Worm (Caenorhabditis elegans): ENCODE results near the gene F16G10.10.
A peak's percentile ranks its signal among the peaks of the same experiment; 100 is the strongest.

Gene F16G10.10

DNA sequence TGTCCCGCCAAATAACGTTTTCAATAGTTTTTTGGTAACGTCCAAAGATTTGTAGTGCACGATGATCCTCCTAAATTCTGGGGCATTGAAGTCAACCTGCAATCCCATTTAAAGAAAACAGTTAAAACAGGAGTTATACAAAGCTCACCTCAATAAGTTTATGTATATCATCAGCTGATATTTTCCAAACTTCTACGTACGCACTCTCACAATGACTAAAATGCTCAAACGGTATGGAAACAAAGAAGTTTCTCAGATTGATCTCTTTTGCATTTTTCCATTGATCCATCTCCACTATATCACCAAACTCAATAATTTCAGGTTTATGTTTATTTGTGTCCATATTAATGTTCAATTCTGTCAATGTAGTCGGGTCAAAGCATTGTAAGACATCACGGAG, 20.8 kb upstream of the F16G10.10 start:
- TF ChIP-seq unc-62 (GFP tag; optimal IDR thresholded peaks at IDR 0.05 in 1 of 2) (peak in 1 of 2 experiments; percentile 51), unc-62 (tag; optimal IDR thresholded peaks at IDR 0.05) (no peak), nhr-237 (tag; optimal IDR thresholded peaks at IDR 0.05) (no peak), hlh-11 (tag; optimal IDR thresholded peaks at IDR 0.05) (no peak)

DNA sequence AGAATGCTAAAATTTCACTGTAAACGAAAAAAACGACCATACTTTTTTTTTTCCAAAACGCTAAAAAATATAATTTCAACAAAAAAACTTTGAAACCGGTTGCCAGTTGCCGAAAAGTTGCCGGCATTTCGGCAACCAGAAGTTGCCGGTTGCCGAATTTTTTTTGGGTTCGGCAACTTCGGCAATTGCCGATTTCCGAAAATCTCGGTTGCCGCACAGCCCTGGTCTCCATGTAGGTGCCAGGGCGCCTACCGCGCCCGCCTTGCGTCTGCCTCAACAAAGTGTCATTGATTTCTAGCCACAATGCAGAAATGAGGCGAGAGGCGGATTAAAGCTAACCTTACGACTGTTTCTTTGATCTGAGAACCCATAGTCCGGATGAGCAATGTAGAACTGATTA, 20.3 kb upstream of the F16G10.10 start:
- TF ChIP-seq madf-5 (GFP tag; IDR thresholded peaks at IDR 0.05) = 0 out of 4 replicates have a peak, but pooled peaks of 1 of the 2 experiments have one; percentile 22
- no peak for TF ChIP-seq ztf-11 (tag; optimal IDR thresholded peaks at IDR 0.05)
- peak; percentile 82 for TF ChIP-seq aha-1 (tag)
- no peak for TF ChIP-seq snpc-4 (tag; optimal IDR thresholded peaks at IDR 0.05)
- no peak for TF ChIP-seq F49E8.2 (tag; optimal IDR thresholded peaks at IDR 0.05; ENCODE audit: borderline replicate concordance)
- peak; percentile 56; the same call in 1 of the 2 replicates for TF ChIP-seq set-16 (GFP tag; IDR thresholded peaks at IDR 0.05)

DNA sequence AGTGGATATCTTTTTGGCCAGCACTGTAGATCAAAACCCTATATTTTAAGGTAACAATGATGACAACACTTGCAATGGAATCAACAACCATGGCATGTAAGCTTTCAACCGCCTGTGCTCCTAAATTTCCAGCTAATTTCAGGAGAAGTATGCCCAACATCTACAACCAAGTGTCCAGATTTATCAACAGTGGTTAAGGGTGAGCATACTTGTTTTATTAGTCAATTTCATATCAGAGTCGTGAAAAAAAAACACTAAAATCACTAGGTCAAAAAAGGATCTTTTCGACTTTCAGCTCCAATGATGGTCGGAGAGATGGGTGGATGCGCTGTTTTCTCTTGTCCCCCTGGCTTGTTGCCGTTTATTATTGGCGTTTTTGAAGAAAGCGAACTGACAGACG, 13.2 kb upstream of the F16G10.10 start, which contains the start of gene F16G10.1:
TSS of gene F16G10.1 (plus strand) at position 301 of the 400 bp plus-strand sequence.
- TF ChIP-seq dpl-1 (GFP tag; optimal IDR thresholded peaks at IDR 0.05) = no peak
- no peak for TF ChIP-seq egl-43 (GFP tag; IDR thresholded peaks at IDR 0.05)
- TF ChIP-seq unc-62 (GFP tag; optimal IDR thresholded peaks at IDR 0.05 in 1 of 2) = peak in 1 of 2 experiments; percentile 52
- TF ChIP-seq unc-62 (tag; optimal IDR thresholded peaks at IDR 0.05) = no peak
- no peak for TF ChIP-seq Y5F2A.4 (GFP tag; optimal IDR thresholded peaks at IDR 0.05)

DNA sequence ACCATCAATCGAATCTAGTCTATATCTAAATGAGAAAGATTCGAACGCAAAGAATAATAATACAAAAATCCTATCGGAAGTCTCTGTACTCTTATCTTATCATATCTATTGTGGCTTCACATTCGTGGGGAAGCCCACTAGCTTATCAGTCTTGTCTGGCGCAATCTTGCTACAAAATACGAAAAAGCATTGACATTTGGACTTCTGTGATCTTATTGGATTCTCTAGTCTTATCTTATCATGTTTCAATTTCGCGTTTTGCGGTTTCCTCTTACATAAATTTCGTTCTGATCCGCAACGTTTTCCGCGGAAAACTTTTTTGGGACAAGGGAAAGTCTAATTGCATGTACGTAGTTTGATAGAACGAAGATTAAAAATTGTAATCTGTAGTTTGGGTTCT, 9.0 kb upstream of the F16G10.10 start:
- TF ChIP-seq nhr-28 (tag; optimal IDR thresholded peaks at IDR 0.05) (peak; percentile 95), Y75B8A.6 (GFP tag; IDR thresholded peaks at IDR 0.05) (no peak), aha-1 (tag) (peak; percentile 43)

DNA sequence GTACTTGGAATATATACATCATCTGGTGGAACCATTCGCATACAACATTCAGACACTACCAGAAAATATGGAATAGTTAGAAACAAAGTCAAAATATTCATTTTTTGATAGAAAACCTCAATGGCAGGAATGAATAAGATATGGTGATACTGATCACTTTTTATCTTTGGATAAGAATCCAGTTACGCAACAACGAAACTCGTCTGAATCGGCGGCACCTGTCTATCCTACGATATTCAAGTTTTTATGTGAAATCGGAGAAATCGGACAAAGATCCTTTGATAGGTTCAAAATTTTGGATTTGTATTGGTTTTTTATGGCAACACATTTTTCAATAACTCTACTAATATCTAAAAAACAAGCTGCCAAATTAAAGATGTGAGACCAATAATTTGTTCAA, 8.1 kb upstream of the F16G10.10 start, which contains the start of gene F16G10.14:
TSS of gene F16G10.14 (minus strand) at position 101 of the 400 bp plus-strand sequence.
- no peak for TF ChIP-seq Y5F2A.4 (GFP tag; optimal IDR thresholded peaks at IDR 0.05)
- no peak for TF ChIP-seq lin-1 (GFP tag; IDR thresholded peaks at IDR 0.05)
- TF ChIP-seq jun-1 (tag; optimal IDR thresholded peaks at IDR 0.05) = no peak
- TF ChIP-seq hmg-1.1 (GFP tag; IDR thresholded peaks at IDR 0.05) = no peak
- TF ChIP-seq fos-1 (tag; optimal IDR thresholded peaks at IDR 0.05) = no peak
- TF ChIP-seq T20F7.1 (GFP tag; optimal IDR thresholded peaks at IDR 0.05) = no peak
- no peak for TF ChIP-seq F26F4.8 (GFP tag; conservative IDR thresholded peaks at IDR 0.05)
- no peak for TF ChIP-seq spr-1 (tag; optimal IDR thresholded peaks at IDR 0.05)
- no peak for TF ChIP-seq nhr-77 (tag; optimal IDR thresholded peaks at IDR 0.05)
- no peak for TF ChIP-seq madf-9 (GFP tag; conservative IDR thresholded peaks at IDR 0.05)
- no peak for TF ChIP-seq arid-1 (GFP tag; conservative IDR thresholded peaks at IDR 0.05)
- TF ChIP-seq ceh-32 (tag; optimal IDR thresholded peaks at IDR 0.05; ENCODE audit: poor library complexity) = no peak
- no peak for TF ChIP-seq egl-43 (GFP tag; IDR thresholded peaks at IDR 0.05)

DNA sequence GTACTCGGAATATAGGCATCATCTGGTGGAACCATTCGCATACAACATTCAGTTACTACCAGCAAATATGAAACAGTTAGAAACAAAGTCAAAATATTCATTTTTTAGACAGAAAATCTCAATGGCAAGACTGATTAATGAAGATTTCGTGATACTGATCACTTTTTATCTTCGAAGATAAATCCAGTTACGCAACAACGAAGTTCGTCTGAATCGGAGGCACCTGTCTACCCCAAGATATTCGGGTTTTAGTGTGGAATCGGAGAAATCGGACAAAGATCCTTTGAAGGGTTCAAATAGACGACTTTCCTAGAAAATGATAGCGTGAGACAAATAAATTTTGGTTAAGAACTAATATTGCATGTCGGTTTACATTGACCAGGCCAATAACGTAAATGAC, 5.1 kb upstream of the F16G10.10 start, which contains the start of gene F16G10.13:
TSS of gene F16G10.13 (minus strand) at position 101 of the 400 bp plus-strand sequence.
- TF ChIP-seq madf-9 (GFP tag; conservative IDR thresholded peaks at IDR 0.05) (no peak), Y105C5A.15 (GFP tag; IDR thresholded peaks at IDR 0.05) (no peak), unc-39 (tag; optimal IDR thresholded peaks at IDR 0.05) (no peak), spr-3 (GFP tag; optimal IDR thresholded peaks at IDR 0.05) (no peak), spr-1 (tag; optimal IDR thresholded peaks at IDR 0.05) (no peak), snpc-4 (tag; optimal IDR thresholded peaks at IDR 0.05) (no peak), nhr-77 (tag; optimal IDR thresholded peaks at IDR 0.05) (no peak), nhr-48 (tag; optimal IDR thresholded peaks at IDR 0.05) (no peak), F37D6.2 (tag; optimal IDR thresholded peaks at IDR 0.05) (no peak), hlh-11 (tag; optimal IDR thresholded peaks at IDR 0.05) (no peak), mes-2 (tag; optimal IDR thresholded peaks at IDR 0.05; ENCODE audit: poor library complexity, severe bottlenecking) (no peak), tra-1 (GFP tag; IDR thresholded peaks at IDR 0.05) (no peak), duxl-1 (tag; optimal IDR thresholded peaks at IDR 0.05; ENCODE audit: poor library complexity) (no peak), hmg-1.1 (GFP tag; IDR thresholded peaks at IDR 0.05) (no peak), dmd-9 (GFP tag; IDR thresholded peaks at IDR 0.05) (no peak), F10B5.3 (tag; optimal IDR thresholded peaks at IDR 0.05) (no peak), lin-1 (GFP tag; IDR thresholded peaks at IDR 0.05) (no peak), nhr-237 (tag; optimal IDR thresholded peaks at IDR 0.05) (no peak), daf-19 (GFP tag; conservative IDR thresholded peaks at IDR 0.05) (no peak), Y75B8A.6 (GFP tag; IDR thresholded peaks at IDR 0.05) (no peak)
